Fruit fly (Drosophila melanogaster) whole organism, wandering third instar larva: Measurements from ENCODE around the gene CG6695.
A peak's percentile ranks its signal among the peaks of the same experiment; 100 is the strongest.

ENCODE experiments used
- CG32264 ChIP-seq: fragments of 200-800 bp; sonication (Bioruptor generic); optimal IDR thresholded peaks from 2 replicates; lab custom pipeline; 2016; ENCODE audit warnings: missing biosample characterization, missing genetic modification characterization
- CG9705 ChIP-seq: fragments of 200-800 bp; sonication (Bioruptor generic); optimal IDR thresholded peaks from 2 replicates; lab custom pipeline; 2018; ENCODE audit warnings: missing biosample characterization, mild to moderate bottlenecking, missing genetic modification characterization
- CrebA ChIP-seq: fragments of 200-800 bp; sonication (Bioruptor generic); optimal IDR thresholded peaks from 2 replicates; lab custom pipeline; 2016; ENCODE audit warnings: missing biosample characterization, mild to moderate bottlenecking, missing genetic modification characterization, borderline replicate concordance
- Dfd ChIP-seq: fragments of >200 bp; optimal IDR thresholded peaks from 2 replicates; lab custom pipeline; 2017; ENCODE audit warnings: missing biosample characterization, missing genetic modification characterization
- GATAd ChIP-seq: sonication (Bioruptor generic); optimal IDR thresholded peaks from 2 replicates; lab custom pipeline; 2016; ENCODE audit warnings: missing biosample characterization, missing genetic modification characterization
- HLH106 ChIP-seq: fragments of 200-800 bp; optimal IDR thresholded peaks from 3 replicates; lab custom pipeline; 2019; ENCODE audit warnings: missing biosample characterization, mild to moderate bottlenecking, missing genetic modification characterization, moderate library complexity
- Hnf4 ChIP-seq: fragments of 200-800 bp; sonication (Bioruptor generic); optimal IDR thresholded peaks from 2 replicates; lab custom pipeline; 2016; ENCODE audit warnings: missing biosample characterization, mild to moderate bottlenecking, missing genetic modification characterization
- Hr78 ChIP-seq: fragments of >200 bp; optimal IDR thresholded peaks from 2 replicates; lab custom pipeline; 2017; ENCODE audit warnings: missing biosample characterization, missing genetic modification characterization
- Hr83 ChIP-seq: fragments of 200-300 bp; sonication (Bioruptor generic); optimal IDR thresholded peaks from 2 replicates; lab custom pipeline; 2016; ENCODE audit warnings: missing biosample characterization, mild to moderate bottlenecking, missing genetic modification characterization, moderate library complexity; ENCODE audit not compliant: poor library complexity, severe bottlenecking
- N ChIP-seq: fragments of >200 bp; optimal IDR thresholded peaks from 2 replicates; lab custom pipeline; 2018; ENCODE audit warnings: missing biosample characterization, missing external identifiers, missing genetic modification characterization
- OdsH ChIP-seq: fragments of 200-800 bp; sonication (Bioruptor generic); optimal IDR thresholded peaks from 2 replicates; lab custom pipeline; 2016; ENCODE audit warnings: missing biosample characterization, mild to moderate bottlenecking, missing genetic modification characterization
- Rel ChIP-seq, 2 experiments: fragments of 200-800 bp; sonication (Bioruptor generic) in 1 of 2; optimal IDR thresholded peaks; 2 replicates in 1 of 2; 3 replicates in 1 of 2; lab custom pipeline; 2016 to 2019; ENCODE audit warnings: mild to moderate bottlenecking in 2 of 2, missing biosample characterization in 2 of 2, missing genetic modification characterization in 2 of 2, moderate library complexity in 1 of 2
- Vsx2 ChIP-seq: fragments of 200-300, 225-300 bp; sonication (Bioruptor generic); optimal IDR thresholded peaks from 2 replicates; lab custom pipeline; 2018; ENCODE audit warnings: missing biosample characterization, missing genetic modification characterization; ENCODE audit not compliant: partially characterized antibody
- br ChIP-seq: fragments of 200-800 bp; sonication (Bioruptor generic); optimal IDR thresholded peaks from 2 replicates; lab custom pipeline; 2016; ENCODE audit warnings: missing biosample characterization, missing genetic modification characterization
- brk ChIP-seq: fragments of 200-800 bp; sonication (Bioruptor generic); optimal IDR thresholded peaks from 2 replicates; lab custom pipeline; 2016; ENCODE audit warnings: missing biosample characterization, mild to moderate bottlenecking, missing genetic modification characterization
- dmrt93B ChIP-seq: fragments of 200-800 bp; sonication (Bioruptor generic); optimal IDR thresholded peaks from 2 replicates; lab custom pipeline; 2018; ENCODE audit warnings: missing biosample characterization, mild to moderate bottlenecking, missing genetic modification characterization
- dsf ChIP-seq: sonication (Bioruptor generic); optimal IDR thresholded peaks from 2 replicates; lab custom pipeline; 2016; ENCODE audit warnings: missing biosample characterization, missing genetic modification characterization, borderline replicate concordance
- foxo ChIP-seq, 2 experiments: fragments of 200-800 bp; sonication (Bioruptor generic); optimal IDR thresholded peaks; 2 replicates in 1 of 2; 3 replicates in 1 of 2; lab custom pipeline; 2016 to 2017; ENCODE audit warnings: missing biosample characterization in 2 of 2, missing genetic modification characterization in 2 of 2
- fru ChIP-seq: fragments of 200-800 bp; sonication (Bioruptor generic); optimal IDR thresholded peaks from 3 replicates; lab custom pipeline; 2016; ENCODE audit warnings: missing biosample characterization, mild to moderate bottlenecking, missing genetic modification characterization
- jim ChIP-seq: fragments of 175-275, 200-325 bp; sonication (Bioruptor generic); optimal IDR thresholded peaks from 2 replicates; lab custom pipeline; 2016; ENCODE audit warnings: missing biosample characterization, mild to moderate bottlenecking, missing genetic modification characterization
- pan ChIP-seq: fragments of >200 bp; optimal IDR thresholded peaks from 2 replicates; lab custom pipeline; 2017
- psq ChIP-seq: fragments of 200-800 bp; sonication (Bioruptor generic); optimal IDR thresholded peaks from 3 replicates; lab custom pipeline; 2017; ENCODE audit warnings: missing biosample characterization, mild to moderate bottlenecking, missing genetic modification characterization, moderate library complexity
- rgr ChIP-seq: fragments of 200-800 bp; sonication (Bioruptor generic); optimal IDR thresholded peaks from 3 replicates; lab custom pipeline; 2016; ENCODE audit warnings: missing biosample characterization, mild to moderate bottlenecking, missing genetic modification characterization
- sage ChIP-seq: fragments of 200-800 bp; sonication (Bioruptor generic); optimal IDR thresholded peaks from 2 replicates; lab custom pipeline; 2016; ENCODE audit warnings: missing biosample characterization, mild to moderate bottlenecking, missing genetic modification characterization
- tai ChIP-seq: sonication (Bioruptor generic); optimal IDR thresholded peaks from 2 replicates; lab custom pipeline; 2016; ENCODE audit warnings: missing biosample characterization, missing genetic modification characterization

CG6695 gene

dm6 chr3R:24671662-24672061, 16.7 kb downstream of the CG6695 start:
- TF ChIP-seq pan (no peak), CG9705 (GFP tag; lab: Kevin White, UChicago) (no peak), Hnf4 (no peak), fru (GFP tag; lab: Kevin White, UChicago) (no peak), dsf (GFP tag; lab: Kevin White, UChicago) (no peak), CrebA (GFP tag; lab: Kevin White, UChicago) (no peak), GATAd (no peak), br (GFP tag; lab: Kevin White, UChicago) (no peak), sage (GFP tag; lab: Kevin White, UChicago) (no peak), tai (GFP tag; lab: Kevin White, UChicago) (no peak), psq (no peak), jim (GFP tag; lab: Kevin White, UChicago) (no peak), Hr83 (GFP tag; lab: Kevin White, UChicago) (no peak), OdsH (no peak), Vsx2 (GFP tag; lab: Kevin White, UChicago) (no peak)

- TF ChIP-seq N (GFP tag; lab: Kevin White, UChicago) (no peak), Dfd (GFP tag; lab: Kevin White, UChicago) (peak; percentile 82), foxo (GFP tag; optimal IDR thresholded peaks at IDR 0.05; lab: Kevin White, UChicago) (no peak), GATAd (no peak)
Measured at dm6 chr3R:24692863-24693262, 37.9 kb downstream of the CG6695 start.

- no peak for TF ChIP-seq foxo (GFP tag; optimal IDR thresholded peaks at IDR 0.05; lab: Kevin White, UChicago)
- TF ChIP-seq pan: no peak
- TF ChIP-seq brk (GFP tag; lab: Kevin White, UChicago): no peak
- TF ChIP-seq Hr78 (GFP tag; lab: Kevin White, UChicago): no peak
- TF ChIP-seq rgr (GFP tag; lab: Kevin White, UChicago): no peak
- TF ChIP-seq HLH106 (tag; lab: Kevin White, UChicago): no peak
- TF ChIP-seq dmrt93B (GFP tag; lab: Kevin White, UChicago): no peak
- no peak for TF ChIP-seq OdsH
- TF ChIP-seq CG32264 (GFP tag; lab: Kevin White, UChicago): no peak
- no peak for TF ChIP-seq Rel (GFP tag; optimal IDR thresholded peaks at IDR 0.05; lab: Kevin White, UChicago)
- no peak for TF ChIP-seq Rel (tag; optimal IDR thresholded peaks at IDR 0.05; lab: Kevin White, UChicago)
Measured at dm6 chr3R:24699309-24699708, 44.3 kb downstream of the CG6695 start.
